Worm (Caenorhabditis elegans) whole organism, L2 larva: ENCODE data around the gene flr-4.

ENCODE experiments used
- R02D3.7 ChIP-seq: fragments of 150-350 bp; optimal IDR thresholded peaks from 2 replicates; lab custom pipeline; 2014; ENCODE audit warnings: missing biosample characterization, missing genetic modification characterization
- ama-1 ChIP-seq: fragments of 150-350 bp; optimal IDR thresholded peaks from 2 replicates; lab custom pipeline; 2018; ENCODE audit warnings: inconsistent platforms
- nhr-12 ChIP-seq: fragments of 150-350 bp; optimal IDR thresholded peaks from 2 replicates; lab custom pipeline; 2014; ENCODE audit warnings: missing biosample characterization, missing genetic modification characterization
- nhr-237 ChIP-seq: fragments of 150-350 bp; optimal IDR thresholded peaks from 2 replicates; lab custom pipeline; 2014; ENCODE audit warnings: missing biosample characterization, missing genetic modification characterization
- nhr-77 ChIP-seq: fragments of 150-350 bp; optimal IDR thresholded peaks from 2 replicates; lab custom pipeline; 2014; ENCODE audit warnings: missing biosample characterization, missing genetic modification characterization
- sem-4 ChIP-seq: fragments of 150-350 bp; optimal IDR thresholded peaks from 2 replicates; lab custom pipeline; 2014; ENCODE audit warnings: missing biosample characterization, missing genetic modification reagents, missing genetic modification characterization
- snpc-4 ChIP-seq: fragments of 150-350 bp; optimal IDR thresholded peaks from 2 replicates; lab custom pipeline; 2014; ENCODE audit warnings: missing biosample characterization, missing genetic modification characterization

- TF ChIP-seq ama-1 (lab: Kevin White, UChicago): no peak
- no peak for TF ChIP-seq nhr-237 (tag; lab: Kevin White, UChicago)
- TF ChIP-seq R02D3.7 (tag; lab: Kevin White, UChicago): no peak
- no peak for TF ChIP-seq sem-4 (tag; lab: Kevin White, UChicago)
- TF ChIP-seq nhr-77: no peak
- no peak for TF ChIP-seq snpc-4
- TF ChIP-seq nhr-12: no peak
These were observed at the start of gene flr-4 for ce11 chrX:15089123-15089522.
